Worm (Caenorhabditis elegans): Measurements from ENCODE around the gene odr-1.

- no peak for TF ChIP-seq fos-1 (tag; optimal IDR thresholded peaks at IDR 0.05)
- no peak for TF ChIP-seq ZK546.5 (tag; optimal IDR thresholded peaks at IDR 0.05)
- no peak for TF ChIP-seq ztf-1 (GFP tag; conservative IDR thresholded peaks at IDR 0.05)
- peak; percentile 26 for TF ChIP-seq lin-13 (GFP tag; optimal IDR thresholded peaks at IDR 0.05)
- no peak for TF ChIP-seq snpc-4 (tag; optimal IDR thresholded peaks at IDR 0.05)
- TF ChIP-seq egl-27 (tag; optimal IDR thresholded peaks at IDR 0.05), result no peak
- no peak for TF ChIP-seq zag-1 (tag; optimal IDR thresholded peaks at IDR 0.05)
- TF ChIP-seq nhr-237 (tag; optimal IDR thresholded peaks at IDR 0.05), result no peak
- no peak for TF ChIP-seq unc-39 (tag; optimal IDR thresholded peaks at IDR 0.05)
- TF ChIP-seq ama-1 (optimal IDR thresholded peaks at IDR 0.05), result peak; percentile 26
- peak; percentile 37 for TF ChIP-seq unc-55 (GFP tag; optimal IDR thresholded peaks at IDR 0.05)
- no peak for TF ChIP-seq ztf-11 (tag; optimal IDR thresholded peaks at IDR 0.05)
Measured at ce11 chrX:13542757-13543156, 8.0 kb downstream of the odr-1 start.
